Fruit fly (Drosophila melanogaster): ENCODE measurements around the gene CG11050.
A peak's percentile ranks its signal among the peaks of the same experiment; 100 is the strongest.

The CG11050 gene

dm6 chr2L:6612477-6613004 lies 1.7 kb downstream of the CG11050 start (continued):
- TF ChIP-seq Lhr (GFP tag; optimal IDR thresholded peaks at IDR 0.05) (peak; percentile 100), CG11560 (tag; IDR thresholded peaks at IDR 0.05) (peak; percentile 97), br (optimal IDR thresholded peaks at IDR 0.05) (no peak), CG13894 (tag; optimal IDR thresholded peaks at IDR 0.05) (peak; percentile 100), HmgD (GFP tag; optimal IDR thresholded peaks at IDR 0.05) (peak; percentile 100), sc (optimal IDR thresholded peaks at IDR 0.05) (no peak), sc (GFP tag; optimal IDR thresholded peaks at IDR 0.05) (peak; percentile 100), Aef1 (GFP tag; IDR thresholded peaks at IDR 0.05) (peak; percentile 100), CG11085 (GFP tag; IDR thresholded peaks at IDR 0.05) (peak; percentile 100), CG31388 (GFP tag; optimal IDR thresholded peaks at IDR 0.05) (peak; percentile 100), CG7745 (tag; optimal IDR thresholded peaks at IDR 0.05) (peak; percentile 94), trem (tag; optimal IDR thresholded peaks at IDR 0.05) (peak; percentile 98), MBD-R2 (GFP tag; IDR thresholded peaks at IDR 0.05) (peak; percentile 100), tap (tag; optimal IDR thresholded peaks at IDR 0.05) (peak; percentile 100), twi (tag; optimal IDR thresholded peaks at IDR 0.05) (peak; percentile 100), ap (GFP tag; IDR thresholded peaks at IDR 0.05) (peak; percentile 100), CG2202 (tag; optimal IDR thresholded peaks at IDR 0.05) (peak; percentile 100), CG9876 (GFP tag; optimal IDR thresholded peaks at IDR 0.05) (peak; percentile 100), Meics (GFP tag; optimal IDR thresholded peaks at IDR 0.05) (peak; percentile 100), pb (GFP tag; optimal IDR thresholded peaks at IDR 0.05) (peak; percentile 100), CG7963 (GFP tag; IDR thresholded peaks at IDR 0.05; ENCODE audit: partially characterized antibody) (peak; percentile 18; the same call in 1 of the 3 replicates), CG30020 (tag; optimal IDR thresholded peaks at IDR 0.05) (peak; percentile 95), CG3726 (GFP tag; IDR thresholded peaks at IDR 0.05) (peak; percentile 100), CG7928 (GFP tag; optimal IDR thresholded peaks at IDR 0.05) (peak; percentile 95), CG6765 (GFP tag; optimal IDR thresholded peaks at IDR 0.05) (peak; percentile 100), CG16815 (GFP tag; optimal IDR thresholded peaks at IDR 0.05) (peak; percentile 100), CG6689 (GFP tag; IDR thresholded peaks at IDR 0.05) (peak; percentile 100), ttk (GFP tag; IDR thresholded peaks at IDR 0.05) (peak; percentile 100), CG12071 (GFP tag; optimal IDR thresholded peaks at IDR 0.05) (peak; percentile 100), esg (GFP tag; conservative IDR thresholded peaks at IDR 0.05) (peak; percentile 100), Nf-YC (tag; optimal IDR thresholded peaks at IDR 0.05) (peak; percentile 97), Nf-YA (GFP tag; IDR thresholded peaks at IDR 0.05) (peak; percentile 100), CG11696 (GFP tag; IDR thresholded peaks at IDR 0.05) (peak; percentile 99), CG32532 (GFP tag; IDR thresholded peaks at IDR 0.05) (peak; percentile 100), Ets65A (GFP tag) (peak; percentile 100), gce (GFP tag; IDR thresholded peaks at IDR 0.05) (peak; percentile 100), tx (GFP tag; optimal IDR thresholded peaks at IDR 0.05) (peak; percentile 100), Blimp-1 (GFP tag; optimal IDR thresholded peaks at IDR 0.05) (peak; percentile 100), inv (GFP tag; IDR thresholded peaks at IDR 0.05; ENCODE audit: partially characterized antibody) (0 out of 2 replicates have a peak, but pooled peaks have one; percentile 38), ci (GFP tag; IDR thresholded peaks at IDR 0.05) (peak; percentile 100), pum (GFP tag; optimal IDR thresholded peaks at IDR 0.05) (peak; percentile 100), Trl (optimal IDR thresholded peaks at IDR 0.05) (peak in 1 of 2 experiments; percentile 53), Trl (GFP tag; optimal IDR thresholded peaks at IDR 0.05) (peak; percentile 100), fd96Cb (tag; optimal IDR thresholded peaks at IDR 0.05) (peak; percentile 100), CG12659 (GFP tag; optimal IDR thresholded peaks at IDR 0.05) (peak; percentile 100), lbe (GFP tag; optimal IDR thresholded peaks at IDR 0.05) (peak; percentile 100), corto (GFP tag; optimal IDR thresholded peaks at IDR 0.05) (peak; percentile 100), Camta (GFP tag; optimal IDR thresholded peaks at IDR 0.05) (peak; percentile 100), CG3281 (GFP tag; optimal IDR thresholded peaks at IDR 0.05) (peak; percentile 100), CG11504 (tag; optimal IDR thresholded peaks at IDR 0.05) (peak; percentile 99), BtbVII (GFP tag; optimal IDR thresholded peaks at IDR 0.05) (peak; percentile 100), CG11456 (GFP tag; IDR thresholded peaks at IDR 0.05) (peak; percentile 100)

Measured in whole organism, embryonic.